Fruit fly (Drosophila melanogaster) whole organism, embryonic: ENCODE results near the gene Cka.

Experiments
- Antp ChIP-seq: fragments of 200-800 bp; sonication (Bioruptor generic); optimal IDR thresholded peaks from 3 replicates; lab custom pipeline; 2016; ENCODE audit warnings: missing biosample characterization, missing genetic modification characterization
- CG10543 ChIP-seq: fragments of 200-800 bp; sonication (Bioruptor generic); optimal IDR thresholded peaks from 3 replicates; lab custom pipeline; 2017; ENCODE audit warnings: missing biosample characterization, mild to moderate bottlenecking, missing genetic modification characterization, moderate library complexity
- CG11247 ChIP-seq: fragments of 200-800 bp; sonication (Bioruptor generic); IDR thresholded peaks from 2 replicates; pipeline ENCODE4 v1.3.6; 2022; ENCODE audit warnings: missing biosample characterization, missing genetic modification characterization
- CG12104 ChIP-seq: fragments of 200-800 bp; sonication (Bioruptor generic); optimal IDR thresholded peaks from 3 replicates; lab custom pipeline; 2016; ENCODE audit warnings: missing biosample characterization, missing genetic modification characterization
- CG15601 ChIP-seq: fragments of 200-800 bp; sonication (Bioruptor generic); optimal IDR thresholded peaks from 3 replicates; lab custom pipeline; 2019; ENCODE audit warnings: missing biosample characterization, mild to moderate bottlenecking, missing genetic modification characterization, moderate library complexity
- CG17802 ChIP-seq: fragments of 200-800 bp; sonication (Bioruptor generic); optimal IDR thresholded peaks from 2 replicates; lab custom pipeline; 2018; ENCODE audit warnings: missing biosample characterization, mild to moderate bottlenecking, missing genetic modification characterization, moderate library complexity
- CG2120 ChIP-seq: fragments of 200-800 bp; sonication (Bioruptor generic); optimal IDR thresholded peaks from 3 replicates; lab custom pipeline; 2016; ENCODE audit warnings: missing biosample characterization, missing genetic modification characterization
- CG30431 ChIP-seq: fragments of 200-800 bp; sonication (Bioruptor generic); optimal IDR thresholded peaks from 2 replicates; lab custom pipeline; 2017; ENCODE audit warnings: missing biosample characterization, missing genetic modification characterization
- CG3065 ChIP-seq: fragments of 200-800 bp; sonication (Bioruptor generic); optimal IDR thresholded peaks from 2 replicates; lab custom pipeline; 2016; ENCODE audit warnings: missing biosample characterization, missing genetic modification characterization
- CG33213 ChIP-seq: fragments of 200-800 bp; sonication (Bioruptor generic); optimal IDR thresholded peaks from 3 replicates; lab custom pipeline; 2016; ENCODE audit warnings: missing biosample characterization, missing genetic modification characterization
- CG3726 ChIP-seq: fragments of 200-800 bp; sonication (Bioruptor generic); IDR thresholded peaks from 3 replicates; pipeline ENCODE4, ENCODE4 v1.3.6; 2022; ENCODE audit warnings: missing biosample characterization, missing genetic modification characterization
- CG4282 ChIP-seq: fragments of 200-800 bp; sonication (Bioruptor generic); optimal IDR thresholded peaks from 2 replicates; lab custom pipeline; 2016; ENCODE audit warnings: missing biosample characterization, missing genetic modification characterization
- CG6272 ChIP-seq: fragments of 200-800 bp; sonication (Bioruptor generic); IDR thresholded peaks from 2 replicates; pipeline ENCODE4 v1.3.6; 2022; ENCODE audit warnings: missing biosample characterization, missing genetic modification characterization
- CG6791 ChIP-seq: fragments of 200-800 bp; sonication (Bioruptor generic); IDR thresholded peaks from 3 replicates; pipeline ENCODE4 v1.3.6; 2022; ENCODE audit warnings: missing biosample characterization, missing genetic modification characterization; ENCODE audit not compliant: partially characterized antibody
- CG7839 ChIP-seq: fragments of 200-800 bp; sonication (Bioruptor generic); optimal IDR thresholded peaks from 3 replicates; lab custom pipeline; 2018; ENCODE audit warnings: missing biosample characterization, mild to moderate bottlenecking, missing genetic modification characterization, moderate library complexity
- Deaf1 ChIP-seq: fragments of 200-800 bp; optimal IDR thresholded peaks from 3 replicates; lab custom pipeline; 2019; ENCODE audit warnings: missing biosample characterization, mild to moderate bottlenecking, missing genetic modification characterization, moderate library complexity
- Doc3 ChIP-seq: fragments of 200-800 bp; sonication (Bioruptor generic); IDR thresholded peaks from 3 replicates; pipeline ENCODE4 v1.3.6; 2022; ENCODE audit warnings: missing biosample characterization, missing genetic modification characterization; ENCODE audit not compliant: partially characterized antibody
- GATAe ChIP-seq: fragments of 200-800 bp; sonication (Bioruptor generic); conservative IDR thresholded peaks from 2 replicates; pipeline ENCODE4 v1.3.6; 2022; ENCODE audit warnings: missing biosample characterization, missing genetic modification characterization
- Hr78 ChIP-seq, 2 experiments: fragments of 200-800 bp in 1 of 2; fragments of >200 bp in 1 of 2; sonication (Bioruptor generic) in 1 of 2; optimal IDR thresholded peaks; 2 replicates each; lab custom pipeline; 2017 to 2019; ENCODE audit warnings: missing biosample characterization in 2 of 2, missing genetic modification characterization in 2 of 2, mild to moderate bottlenecking in 1 of 2, moderate library complexity in 1 of 2
- MBD-R2 ChIP-seq: fragments of 200-800 bp; sonication (Bioruptor generic); IDR thresholded peaks from 2 replicates; pipeline ENCODE4 v1.3.6; 2022; ENCODE audit warnings: missing biosample characterization, missing genetic modification characterization
- Mad ChIP-seq: fragments of 200-800 bp; sonication (Bioruptor generic); optimal IDR thresholded peaks from 2 replicates; lab custom pipeline; 2016; ENCODE audit warnings: missing biosample characterization, missing genetic modification characterization
- NC2α ChIP-seq: fragments of 200-800 bp; sonication (Bioruptor generic); optimal IDR thresholded peaks from 2 replicates; lab custom pipeline; 2016; ENCODE audit warnings: missing biosample characterization, missing genetic modification characterization
- NFAT ChIP-seq: fragments of 200-800 bp; sonication (Bioruptor generic); IDR thresholded peaks from 2 replicates; pipeline ENCODE4 v1.3.6; 2022; ENCODE audit warnings: missing biosample characterization, missing genetic modification characterization
- Neu2 ChIP-seq: fragments of 200-800 bp; sonication (Bioruptor generic); optimal IDR thresholded peaks from 3 replicates; lab custom pipeline; 2016; ENCODE audit warnings: missing biosample characterization, missing genetic modification characterization, borderline replicate concordance
- Nf-YA ChIP-seq: fragments of 200-800 bp; sonication (Bioruptor generic); IDR thresholded peaks from 2 replicates; pipeline ENCODE4 v1.3.6; 2022; ENCODE audit warnings: missing biosample characterization, missing genetic modification characterization
- PHDP ChIP-seq: fragments of 200-800 bp; sonication (Bioruptor generic); optimal IDR thresholded peaks from 3 replicates; lab custom pipeline; 2018; ENCODE audit warnings: missing biosample characterization, mild to moderate bottlenecking, missing genetic modification characterization, moderate library complexity
- Side ChIP-seq: fragments of 200-800 bp; sonication (Bioruptor generic); optimal IDR thresholded peaks from 2 replicates; lab custom pipeline; 2016; ENCODE audit warnings: missing biosample characterization, missing genetic modification characterization
- Sox100B ChIP-seq: fragments of 200-800 bp; sonication (Bioruptor generic); optimal IDR thresholded peaks from 3 replicates; lab custom pipeline; 2018; ENCODE audit warnings: missing biosample characterization, mild to moderate bottlenecking, missing genetic modification characterization
- Stat92E ChIP-seq, 3 experiments: fragments of >200 bp in 2 of 3; fragments of 200-800 bp in 1 of 3; sonication (Bioruptor generic) in 1 of 3; optimal IDR thresholded peaks; 2 replicates each; lab custom pipeline; 2017 to 2019; ENCODE audit warnings: missing biosample characterization in 3 of 3, missing genetic modification characterization in 3 of 3, mild to moderate bottlenecking in 1 of 3, moderate library complexity in 1 of 3
- abd-A ChIP-seq: fragments of 200-800 bp; sonication (Bioruptor generic); optimal IDR thresholded peaks from 3 replicates; lab custom pipeline; 2019; ENCODE audit warnings: missing biosample characterization, mild to moderate bottlenecking, missing genetic modification characterization, moderate library complexity
- az2 ChIP-seq: fragments of 200-800 bp; sonication (Bioruptor generic); optimal IDR thresholded peaks from 3 replicates; lab custom pipeline; 2016; ENCODE audit warnings: missing biosample characterization, missing genetic modification characterization
- cad ChIP-seq: fragments of >200 bp; optimal IDR thresholded peaks from 2 replicates; lab custom pipeline; 2017; ENCODE audit warnings: missing biosample characterization, missing genetic modification characterization
- chn ChIP-seq: fragments of 200-800 bp; sonication (Bioruptor generic); optimal IDR thresholded peaks from 2 replicates; lab custom pipeline; 2016; ENCODE audit warnings: missing biosample characterization, missing genetic modification characterization
- gem ChIP-seq: fragments of 200-800 bp; sonication (Bioruptor generic); optimal IDR thresholded peaks from 2 replicates; lab custom pipeline; 2019; ENCODE audit warnings: missing biosample characterization, mild to moderate bottlenecking, missing genetic modification characterization, moderate library complexity
- hth ChIP-seq: fragments of >200 bp; optimal IDR thresholded peaks from 2 replicates; lab custom pipeline; 2017; ENCODE audit warnings: inconsistent platforms
- inv ChIP-seq: fragments of 200-800 bp; sonication (Bioruptor generic); IDR thresholded peaks from 2 replicates; pipeline ENCODE4 v1.3.6; 2022; ENCODE audit warnings: missing biosample characterization, missing genetic modification characterization; ENCODE audit not compliant: partially characterized antibody
- jing ChIP-seq: fragments of 200-800 bp; sonication (Bioruptor generic); optimal IDR thresholded peaks from 2 replicates; lab custom pipeline; 2018; ENCODE audit warnings: missing biosample characterization, mild to moderate bottlenecking, missing genetic modification characterization
- nau ChIP-seq: fragments of 200-800 bp; sonication (Bioruptor generic); optimal IDR thresholded peaks from 3 replicates; lab custom pipeline; 2017; ENCODE audit warnings: missing biosample characterization, mild to moderate bottlenecking, missing genetic modification characterization, missing genetic modification reagents
- org-1 ChIP-seq: fragments of 200-800 bp; sonication (Bioruptor generic); optimal IDR thresholded peaks from 2 replicates; lab custom pipeline; 2017; ENCODE audit warnings: missing biosample characterization, missing genetic modification characterization
- pan ChIP-seq, 4 experiments: fragments of >200 bp in 3 of 4; fragments of 200-800 bp in 1 of 4; sonication (Bioruptor generic) in 1 of 4; optimal IDR thresholded peaks in 3 of 4; IDR thresholded peaks in 1 of 4; 2 replicates each; pipeline versions ENCODE4 v1.3.6 to Lab custom; 2017 to 2022; ENCODE audit warnings: missing biosample characterization in 2 of 4, missing genetic modification characterization in 2 of 4, mixed read lengths in 1 of 4
- pfk ChIP-seq: fragments of 200-800 bp; sonication (Bioruptor generic); optimal IDR thresholded peaks from 2 replicates; lab custom pipeline; 2018; ENCODE audit warnings: missing biosample characterization, mild to moderate bottlenecking, missing genetic modification characterization, moderate library complexity
- shn ChIP-seq: fragments of 200-800 bp; sonication (Bioruptor generic); optimal IDR thresholded peaks from 3 replicates; lab custom pipeline; 2016; ENCODE audit warnings: missing biosample characterization, missing genetic modification characterization
- slbo ChIP-seq: fragments of 200-800 bp; sonication (Bioruptor generic); IDR thresholded peaks from 2 replicates; pipeline ENCODE4 v1.3.6; 2022; ENCODE audit warnings: missing biosample characterization, missing genetic modification characterization
- sob ChIP-seq: fragments of 200-800 bp; sonication (Bioruptor generic); IDR thresholded peaks from 2 replicates; pipeline ENCODE4 v1.3.6; 2022; ENCODE audit warnings: missing biosample characterization, missing genetic modification characterization
- stc ChIP-seq: fragments of 200-800 bp; sonication (Bioruptor generic); IDR thresholded peaks from 2 replicates; pipeline ENCODE4 v1.3.6; 2022; ENCODE audit warnings: missing biosample characterization, missing genetic modification characterization
- trh ChIP-seq: fragments of 200-800 bp; sonication (Bioruptor generic); optimal IDR thresholded peaks from 2 replicates; lab custom pipeline; 2016; ENCODE audit warnings: missing biosample characterization, missing genetic modification characterization
- vnd ChIP-seq: fragments of 200-800 bp; sonication (Bioruptor generic); IDR thresholded peaks from 3 replicates; pipeline ENCODE4 v1.3.6; 2022; ENCODE audit warnings: missing biosample characterization, missing genetic modification characterization; ENCODE audit not compliant: partially characterized antibody
- vvl ChIP-seq: fragments of 200-800 bp; sonication (Bioruptor generic); IDR thresholded peaks from 2 replicates; pipeline ENCODE4 v1.3.6; 2022; ENCODE audit warnings: missing biosample characterization, missing genetic modification characterization

Gene Cka

DNA sequence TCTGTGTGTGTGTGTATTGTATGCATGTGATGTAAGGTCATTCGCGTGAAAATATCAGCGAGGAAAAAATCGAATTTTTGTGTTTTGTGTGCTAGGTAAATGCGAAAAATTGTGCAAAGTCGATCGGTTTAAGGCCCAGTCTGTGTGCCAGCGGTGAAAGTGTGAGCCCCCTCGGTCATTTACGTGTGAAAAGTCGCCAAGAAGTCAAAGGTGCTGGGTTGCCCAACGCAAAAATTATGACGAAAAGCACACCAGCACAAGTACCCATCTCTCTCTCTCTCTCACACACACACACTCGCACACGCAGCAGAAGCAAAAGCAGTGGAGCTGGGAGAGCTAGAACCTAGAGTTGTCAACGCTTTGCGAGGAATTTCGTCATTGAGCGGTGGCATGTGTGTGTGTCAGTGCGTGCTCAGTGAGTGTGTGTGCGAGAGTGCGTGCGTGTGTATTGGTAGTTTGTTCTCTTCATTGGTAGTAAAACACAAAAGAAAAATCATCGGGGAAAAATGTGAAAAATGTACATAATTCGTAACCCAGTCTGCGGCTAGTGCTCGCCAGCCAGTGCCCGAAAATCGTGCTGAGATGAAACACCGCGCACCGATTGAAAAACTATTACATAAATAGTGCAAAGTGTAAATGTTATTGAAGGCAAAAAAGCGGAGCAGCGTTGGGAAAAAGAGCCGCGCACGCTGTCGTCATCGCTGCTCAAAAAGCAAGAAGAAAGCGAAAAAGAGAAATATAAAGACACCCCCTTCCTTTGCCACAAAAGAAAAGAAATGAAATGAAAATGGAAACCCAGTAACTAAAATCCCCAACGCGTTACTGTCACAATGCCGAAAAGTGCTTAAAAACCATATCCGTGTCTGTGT lies 53.1 kb downstream of the Cka start (continued):
- TF ChIP-seq cad (GFP tag; lab: Kevin White, UChicago) (no peak), shn (GFP tag; lab: Kevin White, UChicago) (peak; percentile 4), CG2120 (no peak), vnd (GFP tag; lab: Robert Waterston, UW) (no peak), Doc3 (GFP tag; lab: Robert Waterston, UW) (no peak), slbo (0 out of 2 replicates have a peak, but pooled peaks have one; percentile 31), gem (tag; lab: Kevin White, UChicago) (no peak), CG6272 (GFP tag; lab: Robert Waterston, UW) (no peak), MBD-R2 (peak; percentile 17; the same call in 1 of the 2 replicates), hth (no peak), Deaf1 (tag; lab: Kevin White, UChicago) (peak; percentile 3), trh (GFP tag; lab: Kevin White, UChicago) (no peak), vvl (GFP tag; lab: Robert Waterston, UW) (0 out of 2 replicates have a peak, but pooled peaks have one; percentile 24), Sox100B (no peak), Antp (GFP tag; lab: Kevin White, UChicago) (no peak), CG10543 (GFP tag; lab: Kevin White, UChicago) (peak; percentile 57), CG7839 (tag; lab: Kevin White, UChicago) (no peak), Hr78 (GFP tag; optimal IDR thresholded peaks at IDR 0.05; lab: Kevin White, UChicago) (peak in 1 of 2 experiments; percentile 94), PHDP (no peak), GATAe (GFP tag; lab: Robert Waterston, UW) (no peak), pfk (GFP tag; lab: Kevin White, UChicago) (no peak), CG17802 (tag; lab: Kevin White, UChicago) (no peak), CG4282 (GFP tag; lab: Kevin White, UChicago) (no peak), CG15601 (tag; lab: Kevin White, UChicago) (no peak), pan (optimal IDR thresholded peaks at IDR 0.05; lab: Kevin White, UChicago) (no peak), pan (GFP tag; optimal IDR thresholded peaks at IDR 0.05 in 1 of 2, IDR thresholded peaks at IDR 0.05 in 1 of 2) (no peak), CG11247 (no peak), CG30431 (GFP tag; lab: Kevin White, UChicago) (no peak), sob (no peak; the same call in 1 of the 2 replicates), Nf-YA (GFP tag; lab: Robert Waterston, UW) (no peak), inv (GFP tag; lab: Robert Waterston, UW) (no peak), Side (GFP tag; lab: Kevin White, UChicago) (no peak), abd-A (tag; lab: Kevin White, UChicago) (peak; percentile 64), CG3726 (no peak), chn (no peak), org-1 (GFP tag; lab: Kevin White, UChicago) (no peak), NFAT (GFP tag; lab: Robert Waterston, UW) (peak; percentile 28; the same call in 1 of the 2 replicates), Mad (GFP tag; lab: Kevin White, UChicago) (no peak), CG6791 (GFP tag; lab: Robert Waterston, UW) (no peak), Neu2 (no peak), CG33213 (GFP tag; lab: Kevin White, UChicago) (no peak), Stat92E (GFP tag; optimal IDR thresholded peaks at IDR 0.05; lab: Kevin White, UChicago) (peak in 1 of 3 experiments; percentile 6), stc (GFP tag; lab: Robert Waterston, UW) (no peak), CG3065 (GFP tag; lab: Kevin White, UChicago) (no peak), CG12104 (no peak), jing (GFP tag; lab: Kevin White, UChicago) (no peak), nau (GFP tag; lab: Kevin White, UChicago) (no peak), az2 (GFP tag; lab: Kevin White, UChicago) (no peak), NC2α (no peak)
